Fruit fly (Drosophila melanogaster) whole organism: Measurements from ENCODE around the gene Fas1.

Experiments
- CG8478 ChIP-seq: fragments of >200 bp; optimal IDR thresholded peaks from 2 replicates; lab custom pipeline; 2018; ENCODE audit warnings: inconsistent platforms
- Dll ChIP-seq: fragments of >200 bp; optimal IDR thresholded peaks from 2 replicates; lab custom pipeline; 2017
- EcR ChIP-seq, 2 experiments: fragments of >200 bp; optimal IDR thresholded peaks; 2 replicates each; lab custom pipeline; 2017; ENCODE audit warnings: missing biosample characterization in 2 of 2, missing genetic modification characterization in 2 of 2, missing genetic modification reagents in 2 of 2
- pan ChIP-seq: fragments of >200 bp; optimal IDR thresholded peaks from 2 replicates; lab custom pipeline; 2017
- psq ChIP-seq: fragments of >200 bp; optimal IDR thresholded peaks from 2 replicates; lab custom pipeline; 2017
- usp ChIP-seq: fragments of >200 bp; optimal IDR thresholded peaks from 2 replicates; lab custom pipeline; 2017; ENCODE audit warnings: missing biosample characterization, missing genetic modification characterization, mixed read lengths

Fas1 gene

dm6 chr3R:16624750-16625549 lies at the start of gene Fas1:
Gene Fas1, plus strand, starts transcription at chr3R:16625238.
- TF ChIP-seq EcR (GFP tag; optimal IDR thresholded peaks at IDR 0.05; lab: Kevin White, UChicago), result no peak
- TF ChIP-seq usp (GFP tag; lab: Kevin White, UChicago), result no peak
- no peak for TF ChIP-seq Dll (lab: Kevin White, UChicago)
- TF ChIP-seq pan, result no peak
- TF ChIP-seq psq (lab: Kevin White, UChicago), result no peak
- TF ChIP-seq CG8478 (lab: Kevin White, UChicago), result no peak

DNA sequence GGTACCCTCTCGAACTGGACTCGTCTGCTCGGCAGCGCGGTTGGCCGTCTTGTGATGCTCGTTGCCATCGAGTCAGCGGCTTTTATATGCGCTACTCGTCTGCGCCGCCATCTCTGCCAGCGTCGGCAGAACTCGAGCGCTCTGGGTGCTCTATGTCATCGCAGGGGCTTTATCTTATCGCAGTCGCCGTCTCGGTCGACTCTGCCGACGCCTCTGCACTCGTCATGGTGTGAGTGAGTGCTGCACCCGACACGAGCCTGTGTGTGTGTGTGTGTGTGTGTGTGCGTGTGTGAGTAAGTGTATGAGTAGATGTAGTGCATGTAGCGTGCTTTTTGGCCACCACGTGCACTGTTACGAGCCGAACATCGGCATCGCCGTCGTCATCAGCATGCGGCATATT lies 41.4 kb upstream of the Fas1 start, which contains the start of gene Scp2:
Gene Scp2, minus strand, starts transcription at position 59 of the 400 bp plus-strand sequence.
- TF ChIP-seq Dll (lab: Kevin White, UChicago), result no peak
- no peak for TF ChIP-seq usp (GFP tag; lab: Kevin White, UChicago)
- TF ChIP-seq pan, result no peak
- TF ChIP-seq psq (lab: Kevin White, UChicago), result no peak
- no peak for TF ChIP-seq CG8478 (lab: Kevin White, UChicago)
- TF ChIP-seq EcR (GFP tag; optimal IDR thresholded peaks at IDR 0.05; lab: Kevin White, UChicago), result no peak

dm6 chr3R:16591407-16591806 lies 33.6 kb upstream of the Fas1 start:
- TF ChIP-seq psq (lab: Kevin White, UChicago) (no peak), Dll (lab: Kevin White, UChicago) (no peak), pan (no peak), usp (GFP tag; lab: Kevin White, UChicago) (no peak), EcR (GFP tag; optimal IDR thresholded peaks at IDR 0.05; lab: Kevin White, UChicago) (no peak), CG8478 (lab: Kevin White, UChicago) (no peak)

dm6 chr3R:16594056-16594858 lies 30.8 kb upstream of the Fas1 start, which contains the start of gene CG14892:
Gene CG14892, plus strand, starts transcription at chr3R:16594414.
- TF ChIP-seq EcR (GFP tag; optimal IDR thresholded peaks at IDR 0.05; lab: Kevin White, UChicago), result no peak
- no peak for TF ChIP-seq CG8478 (lab: Kevin White, UChicago)
- no peak for TF ChIP-seq Dll (lab: Kevin White, UChicago)
- no peak for TF ChIP-seq pan
- TF ChIP-seq psq (lab: Kevin White, UChicago), result no peak

- no peak for TF ChIP-seq psq (lab: Kevin White, UChicago)
- TF ChIP-seq usp (GFP tag; lab: Kevin White, UChicago), result no peak
Observed at dm6 chr3R:16594961-16595360, 30.1 kb upstream of the Fas1 start.

- peak in 1 of 2 experiments; percentile 38 for TF ChIP-seq EcR (GFP tag; optimal IDR thresholded peaks at IDR 0.05; lab: Kevin White, UChicago)
- TF ChIP-seq Dll (lab: Kevin White, UChicago), result no peak
- TF ChIP-seq pan, result no peak
- TF ChIP-seq psq (lab: Kevin White, UChicago), result no peak
- no peak for TF ChIP-seq CG8478 (lab: Kevin White, UChicago)
- TF ChIP-seq usp (GFP tag; lab: Kevin White, UChicago), result no peak
Observed at dm6 chr3R:16599647-16600046, 25.4 kb upstream of the Fas1 start.

DNA sequence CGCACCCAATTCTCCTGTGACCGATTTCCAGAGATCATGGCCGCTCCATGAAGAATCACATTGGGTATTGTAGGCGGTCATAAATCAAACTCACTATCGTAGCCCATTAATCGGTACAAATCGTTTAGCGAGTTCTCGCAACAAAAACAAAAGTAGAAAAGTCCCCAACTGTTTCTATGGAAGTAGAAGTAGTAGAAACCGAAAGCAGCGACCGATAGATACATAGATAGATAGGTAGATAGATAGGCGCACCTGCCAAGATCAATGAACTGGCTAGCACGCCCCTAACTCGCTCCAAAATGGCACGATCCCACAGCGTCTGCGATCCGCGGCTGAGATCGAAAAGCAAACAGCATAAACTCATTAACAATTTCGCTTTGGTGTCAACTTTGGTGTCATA lies 24.3 kb upstream of the Fas1 start:
- TF ChIP-seq Dll (lab: Kevin White, UChicago) (no peak), CG8478 (lab: Kevin White, UChicago) (no peak), usp (GFP tag; lab: Kevin White, UChicago) (no peak), psq (lab: Kevin White, UChicago) (no peak), EcR (GFP tag; optimal IDR thresholded peaks at IDR 0.05; lab: Kevin White, UChicago) (no peak), pan (no peak)

- no peak for TF ChIP-seq pan
- TF ChIP-seq psq (lab: Kevin White, UChicago), result no peak
- TF ChIP-seq EcR (GFP tag; optimal IDR thresholded peaks at IDR 0.05; lab: Kevin White, UChicago), result no peak
- TF ChIP-seq usp (GFP tag; lab: Kevin White, UChicago), result no peak
- no peak for TF ChIP-seq Dll (lab: Kevin White, UChicago)
- TF ChIP-seq CG8478 (lab: Kevin White, UChicago), result no peak
Observed at dm6 chr3R:16604715-16605114, 20.3 kb upstream of the Fas1 start, which contains the start of gene CG10345. Gene CG10345, minus strand, starts transcription at chr3R:16604861.

- no peak for TF ChIP-seq pan
- no peak for TF ChIP-seq EcR (GFP tag; optimal IDR thresholded peaks at IDR 0.05; lab: Kevin White, UChicago)
- TF ChIP-seq Dll (lab: Kevin White, UChicago), result no peak
- TF ChIP-seq CG8478 (lab: Kevin White, UChicago), result no peak
- no peak for TF ChIP-seq usp (GFP tag; lab: Kevin White, UChicago)
- TF ChIP-seq psq (lab: Kevin White, UChicago), result no peak
Observed at dm6 chr3R:16605929-16606328, 19.1 kb upstream of the Fas1 start.

- no peak for TF ChIP-seq pan
Observed at dm6 chr3R:16608920-16609319, 16.1 kb upstream of the Fas1 start, which contains the start of gene NPF. Gene NPF, plus strand, starts transcription at chr3R:16609220.

DNA sequence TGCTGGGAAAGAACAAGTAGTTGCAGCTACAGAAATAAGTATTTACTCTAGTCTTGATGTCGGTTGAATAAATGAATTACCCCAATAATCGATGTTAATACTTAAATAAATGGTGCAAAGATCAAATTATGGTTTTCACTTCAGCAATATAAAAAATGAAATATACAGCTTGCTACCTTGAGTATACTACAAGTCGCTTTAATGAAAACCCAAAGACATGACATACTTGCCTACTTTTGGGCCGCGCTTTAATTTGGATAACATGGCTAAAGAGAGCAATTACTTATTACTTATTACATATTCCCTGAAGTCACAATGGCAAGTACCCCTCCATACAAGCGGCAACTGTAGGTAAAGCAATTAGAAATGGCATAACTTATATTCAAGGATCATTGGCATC lies 13.8 kb upstream of the Fas1 start:
- no peak for TF ChIP-seq usp (GFP tag; lab: Kevin White, UChicago)
- TF ChIP-seq EcR (GFP tag; optimal IDR thresholded peaks at IDR 0.05; lab: Kevin White, UChicago), result no peak
- TF ChIP-seq psq (lab: Kevin White, UChicago), result no peak
- TF ChIP-seq pan, result no peak

DNA sequence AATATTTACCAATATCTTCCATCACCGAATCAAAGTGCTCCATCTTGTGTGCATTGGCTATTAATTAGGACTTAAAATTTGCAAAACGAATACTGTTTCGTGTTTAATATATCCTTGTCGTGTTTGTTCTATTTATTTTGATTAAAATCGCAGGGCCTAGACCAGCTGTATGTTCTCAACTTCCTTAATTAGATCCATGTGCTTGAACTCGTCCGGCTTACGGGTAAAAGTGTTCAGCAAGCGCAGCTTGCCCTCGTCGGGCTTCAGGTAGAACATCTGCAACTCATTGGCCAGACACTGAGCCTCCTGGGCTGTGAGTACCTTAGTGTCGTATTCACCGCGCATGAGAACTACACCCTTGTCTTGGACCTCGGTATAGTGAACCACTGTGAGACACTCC lies 11.7 kb upstream of the Fas1 start, which contains the start of gene CG12783:
Gene CG12783, minus strand, starts transcription at position 101 of the 400 bp plus-strand sequence.
- TF ChIP-seq EcR (GFP tag; optimal IDR thresholded peaks at IDR 0.05; lab: Kevin White, UChicago), result no peak
- TF ChIP-seq psq (lab: Kevin White, UChicago), result no peak
- no peak for TF ChIP-seq Dll (lab: Kevin White, UChicago)
- no peak for TF ChIP-seq usp (GFP tag; lab: Kevin White, UChicago)
- TF ChIP-seq CG8478 (lab: Kevin White, UChicago), result no peak
- no peak for TF ChIP-seq pan
